Worm (Caenorhabditis elegans) whole organism, early embryonic: ENCODE data around the gene vps-24.

Experiments used
- B0310.2 ChIP-seq: sonication (generic microtip); optimal IDR thresholded peaks from 2 replicates; lab custom pipeline; 2016; ENCODE audit warnings: mild to moderate bottlenecking, missing genetic modification characterization, missing compliant biosample characterization
- F13C5.2 ChIP-seq: sonication (generic microtip); optimal IDR thresholded peaks from 2 replicates; lab custom pipeline; 2017; ENCODE audit warnings: mild to moderate bottlenecking, missing genetic modification characterization, inconsistent platforms, missing compliant biosample characterization
- aly-1 ChIP-seq: sonication (generic microtip); optimal IDR thresholded peaks from 2 replicates; lab custom pipeline; 2016; ENCODE audit warnings: missing genetic modification characterization, missing compliant biosample characterization
- ama-1 ChIP-seq: fragments of 150-350 bp; optimal IDR thresholded peaks from 2 replicates; lab custom pipeline; 2014
- ceh-13 ChIP-seq: fragments of 200-800 bp; sonication (Bioruptor generic); optimal IDR thresholded peaks from 2 replicates; lab custom pipeline; 2018; ENCODE audit warnings: mild to moderate bottlenecking, missing genetic modification characterization, missing compliant biosample characterization
- ceh-36 ChIP-seq: sonication (generic microtip); optimal IDR thresholded peaks from 2 replicates; lab custom pipeline; 2016; ENCODE audit warnings: missing genetic modification characterization, inconsistent platforms, missing compliant biosample characterization
- ets-7 ChIP-seq: sonication (generic microtip); optimal IDR thresholded peaks from 2 replicates; lab custom pipeline; 2016; ENCODE audit warnings: missing genotype, missing genetic modification characterization, missing compliant biosample characterization
- flt-1 ChIP-seq: fragments of 200-800 bp; sonication (Bioruptor generic); IDR thresholded peaks from 2 replicates; pipeline ENCODE4 v1.3.6; 2022; ENCODE audit warnings: missing genetic modification characterization, missing compliant biosample characterization
- hmbx-1 ChIP-seq: sonication (generic microtip); optimal IDR thresholded peaks from 2 replicates; lab custom pipeline; 2016; ENCODE audit warnings: mild to moderate bottlenecking, missing genetic modification characterization, missing compliant biosample characterization
- hmg-4 ChIP-seq: fragments of 200-800 bp; sonication (Bioruptor generic); optimal IDR thresholded peaks from 2 replicates; lab custom pipeline; 2018; ENCODE audit warnings: mild to moderate bottlenecking, missing genetic modification characterization, missing compliant biosample characterization
- hnd-1 ChIP-seq: sonication (generic microtip); optimal IDR thresholded peaks from 2 replicates; lab custom pipeline; 2016; ENCODE audit warnings: missing genetic modification characterization, missing compliant biosample characterization
- pes-1 ChIP-seq: fragments of 200-800 bp; sonication (Bioruptor generic); IDR thresholded peaks from 2 replicates; pipeline ENCODE4 v1.3.6; 2022; ENCODE audit warnings: missing genetic modification reagents, missing genetic modification characterization, missing compliant biosample characterization
- scrt-1 ChIP-seq: fragments of 200-800 bp; sonication (Bioruptor generic); IDR thresholded peaks from 2 replicates; pipeline ENCODE4 v1.3.6; 2022; ENCODE audit warnings: missing genetic modification characterization, missing compliant biosample characterization
- sea-1 ChIP-seq: fragments of 200-800 bp; sonication (Bioruptor generic); conservative IDR thresholded peaks from 2 replicates; pipeline ENCODE4 v1.3.6; 2022; ENCODE audit warnings: missing genetic modification characterization, missing compliant biosample characterization
- tbx-11 ChIP-seq: fragments of 200-800 bp; sonication (Bioruptor generic); IDR thresholded peaks from 2 replicates; pipeline ENCODE4 v1.3.6; 2022; ENCODE audit warnings: missing genetic modification characterization, missing compliant biosample characterization
- tbx-37 ChIP-seq: fragments of 200-800 bp; sonication (Bioruptor generic); conservative IDR thresholded peaks from 2 replicates; pipeline ENCODE4 v1.3.6; 2022; ENCODE audit warnings: missing genetic modification reagents, missing genetic modification characterization, missing compliant biosample characterization
- tra-4 ChIP-seq: sonication (generic microtip); optimal IDR thresholded peaks from 2 replicates; lab custom pipeline; 2017; ENCODE audit warnings: missing genetic modification characterization, missing compliant biosample characterization

Gene vps-24

ce11 chrII:4993530-4994192 is at the start of gene vps-24, which contains the start of gene eif-1:
Gene vps-24 (plus strand): TSS chrII:4993998.
Gene eif-1 (minus strand): TSS chrII:4993580.
- no peak for TF ChIP-seq tra-4 (tag; lab: Kevin White, UChicago)
- TF ChIP-seq pes-1 (GFP tag; lab: Robert Waterston, UW) = 0 out of 2 replicates have a peak, but pooled peaks have one; percentile 37

ce11 chrII:4945695-4946094 is 48.1 kb upstream of the vps-24 start, which contains the start of the genes gldi-11 and ZK546.2:
Gene gldi-11 (minus strand): TSS chrII:4945789.
Gene ZK546.2 (plus strand): TSS chrII:4946027.
- TF ChIP-seq pes-1 (GFP tag; lab: Robert Waterston, UW) (no peak), B0310.2 (no peak), tra-4 (tag; lab: Kevin White, UChicago) (no peak), flt-1 (GFP tag; lab: Robert Waterston, UW) (no peak), hmg-4 (GFP tag; lab: Kevin White, UChicago) (no peak), ama-1 (lab: Kevin White, UChicago) (no peak)

ce11 chrII:4946775-4947174 is 47.0 kb upstream of the vps-24 start:
- TF ChIP-seq sea-1 (GFP tag; lab: Robert Waterston, UW) (no peak), aly-1 (no peak), B0310.2 (no peak), pes-1 (GFP tag; lab: Robert Waterston, UW) (no peak), ets-7 (tag; lab: Kevin White, UChicago) (no peak), ceh-13 (GFP tag; lab: Kevin White, UChicago) (no peak), tbx-11 (GFP tag; lab: Robert Waterston, UW) (no peak), hmbx-1 (tag; lab: Kevin White, UChicago) (no peak), flt-1 (GFP tag; lab: Robert Waterston, UW) (no peak), ceh-36 (no peak), ama-1 (lab: Kevin White, UChicago) (no peak), scrt-1 (no peak), tra-4 (tag; lab: Kevin White, UChicago) (no peak), tbx-37 (GFP tag; lab: Robert Waterston, UW) (no peak), F13C5.2 (tag; lab: Kevin White, UChicago) (no peak), hmg-4 (GFP tag; lab: Kevin White, UChicago) (no peak), hnd-1 (no peak)

ce11 chrII:4948118-4948517 is 45.7 kb upstream of the vps-24 start:
- no peak for TF ChIP-seq sea-1 (GFP tag; lab: Robert Waterston, UW)
- no peak for TF ChIP-seq tbx-11 (GFP tag; lab: Robert Waterston, UW)
- no peak for TF ChIP-seq F13C5.2 (tag; lab: Kevin White, UChicago)
- no peak for TF ChIP-seq hmg-4 (GFP tag; lab: Kevin White, UChicago)
- TF ChIP-seq tra-4 (tag; lab: Kevin White, UChicago) = no peak
- TF ChIP-seq ceh-36 = no peak
- no peak for TF ChIP-seq hnd-1
- TF ChIP-seq aly-1 = no peak
- TF ChIP-seq hmbx-1 (tag; lab: Kevin White, UChicago) = no peak
- no peak for TF ChIP-seq ceh-13 (GFP tag; lab: Kevin White, UChicago)
- TF ChIP-seq B0310.2 = no peak
- TF ChIP-seq flt-1 (GFP tag; lab: Robert Waterston, UW) = no peak
- TF ChIP-seq ama-1 (lab: Kevin White, UChicago) = no peak
- no peak for TF ChIP-seq scrt-1
- TF ChIP-seq ets-7 (tag; lab: Kevin White, UChicago) = no peak
- TF ChIP-seq pes-1 (GFP tag; lab: Robert Waterston, UW) = no peak

ce11 chrII:4949380-4949950 is 44.3 kb upstream of the vps-24 start, which contains the start of the genes try-1 and zyg-12:
Gene try-1 (minus strand): TSS chrII:4949527.
Gene zyg-12 (plus strand): TSS chrII:4949900.
- no peak for TF ChIP-seq tra-4 (tag; lab: Kevin White, UChicago)
- no peak for TF ChIP-seq scrt-1
- no peak for TF ChIP-seq pes-1 (GFP tag; lab: Robert Waterston, UW)
- no peak for TF ChIP-seq tbx-37 (GFP tag; lab: Robert Waterston, UW)
- TF ChIP-seq B0310.2 = no peak
- TF ChIP-seq ceh-13 (GFP tag; lab: Kevin White, UChicago) = no peak
- no peak for TF ChIP-seq sea-1 (GFP tag; lab: Robert Waterston, UW)
- no peak for TF ChIP-seq ama-1 (lab: Kevin White, UChicago)
- TF ChIP-seq ets-7 (tag; lab: Kevin White, UChicago) = no peak
- TF ChIP-seq tbx-11 (GFP tag; lab: Robert Waterston, UW) = no peak
- TF ChIP-seq hnd-1 = no peak
- no peak for TF ChIP-seq aly-1
- TF ChIP-seq F13C5.2 (tag; lab: Kevin White, UChicago) = no peak
- no peak for TF ChIP-seq flt-1 (GFP tag; lab: Robert Waterston, UW)
- TF ChIP-seq hmbx-1 (tag; lab: Kevin White, UChicago) = no peak

ce11 chrII:4953289-4953688 is 40.5 kb upstream of the vps-24 start, which contains the start of gene ndx-3:
Gene ndx-3 (plus strand): TSS chrII:4953589.
- no peak for TF ChIP-seq ceh-13 (GFP tag; lab: Kevin White, UChicago)
- TF ChIP-seq ets-7 (tag; lab: Kevin White, UChicago) = no peak
- TF ChIP-seq hmbx-1 (tag; lab: Kevin White, UChicago) = no peak
- TF ChIP-seq sea-1 (GFP tag; lab: Robert Waterston, UW) = no peak
- TF ChIP-seq B0310.2 = no peak
- TF ChIP-seq F13C5.2 (tag; lab: Kevin White, UChicago) = no peak
- no peak for TF ChIP-seq tbx-11 (GFP tag; lab: Robert Waterston, UW)
- no peak for TF ChIP-seq pes-1 (GFP tag; lab: Robert Waterston, UW)
- no peak for TF ChIP-seq hmg-4 (GFP tag; lab: Kevin White, UChicago)
- no peak for TF ChIP-seq hnd-1
- no peak for TF ChIP-seq ceh-36
- no peak for TF ChIP-seq flt-1 (GFP tag; lab: Robert Waterston, UW)
- no peak for TF ChIP-seq scrt-1
- no peak for TF ChIP-seq tbx-37 (GFP tag; lab: Robert Waterston, UW)
- TF ChIP-seq tra-4 (tag; lab: Kevin White, UChicago) = no peak
- TF ChIP-seq ama-1 (lab: Kevin White, UChicago) = no peak
- TF ChIP-seq aly-1 = no peak
